Fruit fly (Drosophila melanogaster) whole organism, larva: ENCODE data around the gene CG14949.

Experiments used
- noc ChIP-seq: fragments of 200-800 bp; sonication (Bioruptor generic); optimal IDR thresholded peaks from 3 replicates; lab custom pipeline; 2019; ENCODE audit warnings: missing biosample characterization, mild to moderate bottlenecking, missing genetic modification characterization, moderate library complexity

The CG14949 gene

DNA sequence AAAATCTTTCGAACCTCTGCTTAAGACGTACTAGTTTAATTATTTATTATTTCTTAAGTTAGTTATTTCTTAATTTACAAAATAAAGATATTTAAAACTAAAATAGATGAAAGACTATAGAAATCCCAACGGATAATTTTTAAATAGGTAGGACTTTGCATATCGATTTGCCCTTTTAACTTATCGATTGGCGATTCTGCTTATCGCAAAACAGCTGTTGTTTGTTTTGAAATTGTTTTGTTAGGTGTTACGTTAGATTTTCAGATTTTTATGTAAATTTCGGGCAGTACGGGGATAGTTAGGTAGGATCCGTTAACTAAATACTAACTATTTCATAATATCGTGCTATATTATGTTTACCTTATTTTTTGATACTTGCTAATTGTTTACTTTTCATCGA, 43.1 kb downstream of the CG14949 start, which contains the start of gene CG16986:
TSS of gene CG16986 (plus strand) at position 188 of the 400 bp plus-strand sequence.
- TF ChIP-seq noc (tag; lab: Kevin White, UChicago): no peak

DNA sequence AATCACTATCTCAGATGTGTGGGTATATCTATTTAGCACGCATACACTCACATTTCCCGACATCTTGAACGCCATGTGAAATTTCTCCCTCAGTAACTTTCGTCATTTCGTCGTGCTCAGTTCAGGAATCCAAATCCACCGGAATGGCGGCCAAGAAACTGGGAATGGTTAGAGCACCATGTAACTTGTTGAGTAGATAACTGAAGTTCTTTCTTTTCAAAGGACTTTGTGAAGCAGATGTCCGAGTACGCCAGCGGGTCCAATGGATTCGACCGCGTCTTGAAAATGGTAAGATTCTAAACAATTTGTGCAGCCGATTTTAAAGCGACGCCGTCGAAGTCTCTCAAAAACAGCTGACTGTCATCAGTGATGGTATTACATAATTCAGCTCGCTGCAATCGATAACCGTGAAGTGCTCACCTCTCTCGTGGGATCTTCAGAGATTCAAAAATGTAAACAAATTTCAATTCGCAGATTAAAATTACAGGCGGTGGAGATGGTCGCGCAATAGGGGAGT, 44.0 kb downstream of the CG14949 start, which contains the start of the genes CG16985 and CG12182:
TSS of gene CG16985 (plus strand) at position 84 of the 517 bp plus-strand sequence.
TSS of gene CG12182 (minus strand) at position 366 of the 517 bp plus-strand sequence.
- TF ChIP-seq noc (tag; lab: Kevin White, UChicago): no peak

DNA sequence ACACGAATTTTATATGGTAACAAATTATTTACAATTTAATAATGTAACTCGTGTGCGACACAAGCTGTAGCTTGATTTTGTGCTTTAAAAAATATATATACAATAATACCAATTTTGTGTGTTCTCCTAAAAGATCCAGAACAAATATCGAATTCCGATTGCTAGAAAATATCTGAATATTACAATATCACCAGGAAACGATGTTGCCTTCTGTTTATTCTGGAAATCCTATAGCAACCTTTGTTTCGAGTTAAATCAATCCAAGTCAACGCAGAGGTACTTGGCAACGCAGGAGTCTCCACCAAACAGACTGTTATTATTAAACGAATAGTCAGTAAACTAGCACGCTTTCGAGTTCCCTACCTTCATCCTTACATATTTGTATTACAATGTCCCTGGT, 47.7 kb downstream of the CG14949 start, which contains the start of gene CG16984:
TSS of gene CG16984 (plus strand) at position 301 of the 400 bp plus-strand sequence.
- TF ChIP-seq noc (tag; lab: Kevin White, UChicago): no peak
